Worm (Caenorhabditis elegans) whole organism, young adult: Measurements from ENCODE around the gene EEED8.3.

ENCODE experiments used
- B0019.2 ChIP-seq: fragments of 200-800 bp; sonication (Bioruptor generic); conservative IDR thresholded peaks from 2 replicates; pipeline ENCODE4 v1.3.6; 2022; ENCODE audit warnings: missing genetic modification reagents, missing genetic modification characterization, missing compliant biosample characterization
- C06A6.2 ChIP-seq: fragments of 200-800 bp; sonication (Bioruptor generic); conservative IDR thresholded peaks from 2 replicates; pipeline ENCODE4 v1.3.6; 2022; ENCODE audit warnings: missing genetic modification characterization, missing compliant biosample characterization
- C17E4.6 ChIP-seq: fragments of 200-800 bp; sonication (Bioruptor generic); IDR thresholded peaks from 2 replicates; pipeline ENCODE4 v1.3.6; 2022; ENCODE audit warnings: missing genetic modification reagents, missing genetic modification characterization, missing compliant biosample characterization
- F22D6.2 ChIP-seq: sonication (generic microtip); optimal IDR thresholded peaks from 2 replicates; lab custom pipeline; 2016; ENCODE audit warnings: mild to moderate bottlenecking, missing genetic modification characterization, missing compliant biosample characterization
- F23B12.7 ChIP-seq: sonication (generic microtip); optimal IDR thresholded peaks from 2 replicates; lab custom pipeline; 2017; ENCODE audit warnings: missing genetic modification characterization, mild to moderate bottlenecking, missing compliant biosample characterization, antibody characterized with exemption, moderate library complexity; ENCODE audit not compliant: insufficient read depth
- F33H1.4 ChIP-seq: fragments of 200-800 bp; sonication (Bioruptor generic); IDR thresholded peaks from 2 replicates; pipeline ENCODE4 v1.3.6; 2022; ENCODE audit warnings: missing genetic modification reagents, missing genetic modification characterization, missing compliant biosample characterization
- F37B4.10 ChIP-seq: fragments of 200-800 bp; sonication (Bioruptor generic); IDR thresholded peaks from 2 replicates; pipeline ENCODE4 v1.3.6; 2022; ENCODE audit warnings: missing genetic modification characterization, missing compliant biosample characterization
- F57A8.1 ChIP-seq: fragments of 200-800 bp; sonication (Bioruptor generic); optimal IDR thresholded peaks from 2 replicates; lab custom pipeline; 2018; ENCODE audit warnings: mild to moderate bottlenecking, missing genetic modification characterization, moderate library complexity, missing compliant biosample characterization
- T26A5.8 ChIP-seq: sonication (generic microtip); optimal IDR thresholded peaks from 2 replicates; lab custom pipeline; 2016; ENCODE audit warnings: missing genetic modification characterization, missing compliant biosample characterization
- Y53F4B.3 ChIP-seq: fragments of 200-800 bp; sonication (Bioruptor generic); IDR thresholded peaks from 2 replicates; pipeline ENCODE4 v1.3.6; 2022; ENCODE audit warnings: missing genetic modification reagents, missing genetic modification characterization, missing compliant biosample characterization
- bed-1 ChIP-seq: fragments of 200-800 bp; sonication (Bioruptor generic); IDR thresholded peaks from 2 replicates; pipeline ENCODE4 v1.3.6; 2022; ENCODE audit warnings: missing genetic modification reagents, missing genetic modification characterization, missing compliant biosample characterization
- bed-2 ChIP-seq: fragments of 200-800 bp; sonication (Bioruptor generic); IDR thresholded peaks from 2 replicates; pipeline ENCODE4 v1.3.6; 2022; ENCODE audit warnings: missing genetic modification reagents, missing genetic modification characterization, missing compliant biosample characterization
- ccch-3 ChIP-seq: fragments of 200-800 bp; sonication (Bioruptor generic); optimal IDR thresholded peaks from 2 replicates; lab custom pipeline; 2018; ENCODE audit warnings: mild to moderate bottlenecking, missing genetic modification characterization, missing compliant biosample characterization
- cebp-2 ChIP-seq: fragments of 200-800 bp; sonication (Bioruptor generic); IDR thresholded peaks from 2 replicates; pipeline ENCODE4 v1.3.6; 2022; ENCODE audit warnings: missing genetic modification characterization, missing compliant biosample characterization
- ceh-27 ChIP-seq: fragments of 200-800 bp; sonication (Bioruptor generic); optimal IDR thresholded peaks from 2 replicates; lab custom pipeline; 2018; ENCODE audit warnings: mild to moderate bottlenecking, missing genetic modification characterization, moderate library complexity, missing compliant biosample characterization
- ceh-79 ChIP-seq: sonication (generic microtip); optimal IDR thresholded peaks from 2 replicates; lab custom pipeline; 2017; ENCODE audit warnings: mild to moderate bottlenecking, missing genetic modification characterization, missing compliant biosample characterization
- efl-1 ChIP-seq: fragments of 150-350 bp; optimal IDR thresholded peaks from 2 replicates; lab custom pipeline; 2014; ENCODE audit warnings: missing biosample characterization, missing genetic modification reagents, missing genetic modification characterization
- egl-18 ChIP-seq: fragments of 200-800 bp; sonication (Bioruptor generic); IDR thresholded peaks from 2 replicates; pipeline ENCODE4 v1.3.6; 2022; ENCODE audit warnings: missing genetic modification reagents, missing genetic modification characterization, missing compliant biosample characterization
- ets-4 ChIP-seq: fragments of 200-800 bp; sonication (Bioruptor generic); optimal IDR thresholded peaks from 2 replicates; lab custom pipeline; 2018; ENCODE audit warnings: mild to moderate bottlenecking, missing genetic modification characterization, missing compliant biosample characterization
- gei-17 ChIP-seq: fragments of 200-800 bp; sonication (Bioruptor generic); optimal IDR thresholded peaks from 2 replicates; lab custom pipeline; 2018; ENCODE audit warnings: mild to moderate bottlenecking, missing genetic modification characterization, missing compliant biosample characterization
- hrde-1 ChIP-seq: sonication (generic microtip); optimal IDR thresholded peaks from 2 replicates; lab custom pipeline; 2016; ENCODE audit warnings: missing genetic modification characterization, mild to moderate bottlenecking, missing compliant biosample characterization, moderate library complexity, missing genotype, missing genetic modification reagents, borderline replicate concordance
- lin-26 ChIP-seq: fragments of 200-800 bp; sonication (Bioruptor generic); IDR thresholded peaks from 2 replicates; pipeline ENCODE4 v1.3.6; 2022; ENCODE audit warnings: missing genetic modification reagents, missing genetic modification characterization, missing compliant biosample characterization
- lin-54 ChIP-seq: fragments of 200-800 bp; sonication (Bioruptor generic); optimal IDR thresholded peaks from 2 replicates; lab custom pipeline; 2018; ENCODE audit warnings: mild to moderate bottlenecking, missing genetic modification characterization, missing compliant biosample characterization
- lsl-1 ChIP-seq: fragments of 200-800 bp; sonication (Bioruptor generic); optimal IDR thresholded peaks from 2 replicates; lab custom pipeline; 2018; ENCODE audit warnings: mild to moderate bottlenecking, missing genetic modification characterization, moderate library complexity, missing compliant biosample characterization
- mcd-1 ChIP-seq: fragments of 200-800 bp; sonication (Bioruptor generic); IDR thresholded peaks from 2 replicates; pipeline ENCODE4 v1.3.6; 2022; ENCODE audit warnings: missing genetic modification reagents, missing genetic modification characterization, missing compliant biosample characterization
- mes-4 ChIP-seq: sonication (generic microtip); optimal IDR thresholded peaks from 2 replicates; lab custom pipeline; 2016; ENCODE audit warnings: missing genotype, missing genetic modification characterization, missing compliant biosample characterization
- nfya-2 ChIP-seq: fragments of 200-800 bp; sonication (Bioruptor generic); IDR thresholded peaks from 2 replicates; pipeline ENCODE4 v1.3.6; 2022; ENCODE audit warnings: missing genetic modification reagents, missing genetic modification characterization, missing compliant biosample characterization
- nfyb-1 ChIP-seq: fragments of 200-800 bp; sonication (Bioruptor generic); IDR thresholded peaks from 2 replicates; pipeline ENCODE4 v1.3.6; 2022; ENCODE audit warnings: missing genetic modification reagents, missing genetic modification characterization, missing compliant biosample characterization
- nhr-27 ChIP-seq: fragments of 200-800 bp; sonication (Bioruptor generic); optimal IDR thresholded peaks from 2 replicates; lab custom pipeline; 2018; ENCODE audit warnings: mild to moderate bottlenecking, missing genetic modification characterization, moderate library complexity, missing compliant biosample characterization
- sea-2 ChIP-seq: fragments of 200-800 bp; sonication (Bioruptor generic); IDR thresholded peaks from 2 replicates; pipeline ENCODE4 v1.3.6; 2022; ENCODE audit warnings: missing genetic modification characterization, missing compliant biosample characterization
- snpc-1.3 ChIP-seq: sonication (generic microtip); optimal IDR thresholded peaks from 2 replicates; lab custom pipeline; 2017; ENCODE audit warnings: missing genetic modification characterization, mild to moderate bottlenecking, missing compliant biosample characterization, antibody characterized with exemption, moderate library complexity, missing genotype, missing genetic modification reagents; ENCODE audit not compliant: insufficient read depth
- somi-1 ChIP-seq: fragments of 200-800 bp; sonication (Bioruptor generic); optimal IDR thresholded peaks from 2 replicates; lab custom pipeline; 2018; ENCODE audit warnings: mild to moderate bottlenecking, missing genetic modification characterization, missing compliant biosample characterization
- unc-130 ChIP-seq: sonication (generic microtip); optimal IDR thresholded peaks from 2 replicates; lab custom pipeline; 2016; ENCODE audit warnings: missing genetic modification reagents, missing genetic modification characterization, missing compliant biosample characterization
- zim-3 ChIP-seq: sonication (generic microtip); optimal IDR thresholded peaks from 2 replicates; lab custom pipeline; 2017; ENCODE audit warnings: mild to moderate bottlenecking, missing genetic modification characterization, moderate library complexity, missing compliant biosample characterization
- ztf-26 ChIP-seq: sonication (generic microtip); optimal IDR thresholded peaks from 2 replicates; lab custom pipeline; 2017; ENCODE audit warnings: missing genetic modification characterization, missing compliant biosample characterization
- ztf-28 ChIP-seq: fragments of 200-800 bp; sonication (Bioruptor generic); IDR thresholded peaks from 2 replicates; pipeline ENCODE4 v1.3.6; 2022; ENCODE audit warnings: missing genetic modification reagents, missing genetic modification characterization, missing compliant biosample characterization
- ztf-6 ChIP-seq: fragments of 200-800 bp; sonication (Bioruptor generic); IDR thresholded peaks from 2 replicates; pipeline ENCODE4 v1.3.6; 2022; ENCODE audit warnings: missing genetic modification reagents, missing genetic modification characterization, missing compliant biosample characterization

The EEED8.3 gene

ce11 chrII:5379614-5380077 is 34.4 kb upstream of the EEED8.3 start, which contains the start of gene pkc-3 (continued):
- TF ChIP-seq lin-26 (GFP tag; lab: Robert Waterston, UW) (peak; percentile 72), ztf-28 (GFP tag; lab: Robert Waterston, UW) (no peak), hrde-1 (tag; lab: Kevin White, UChicago) (peak; percentile 3), ceh-79 (no peak), mcd-1 (GFP tag; lab: Robert Waterston, UW) (peak; percentile 47; the same call in 1 of the 2 replicates), nfya-2 (GFP tag; lab: Robert Waterston, UW) (no peak), sea-2 (GFP tag; lab: Robert Waterston, UW) (no peak), ztf-26 (tag; lab: Kevin White, UChicago) (peak; percentile 51), egl-18 (GFP tag; lab: Robert Waterston, UW) (0 out of 2 replicates have a peak, but pooled peaks have one; percentile 3), T26A5.8 (tag; lab: Kevin White, UChicago) (no peak), unc-130 (GFP tag; lab: Kevin White, UChicago) (peak; percentile 34), ceh-27 (GFP tag; lab: Kevin White, UChicago) (peak; percentile 65), lin-54 (GFP tag; lab: Kevin White, UChicago) (peak; percentile 63), F33H1.4 (GFP tag; lab: Robert Waterston, UW) (peak; percentile 29; the same call in 1 of the 2 replicates), cebp-2 (GFP tag; lab: Robert Waterston, UW) (0 out of 2 replicates have a peak, but pooled peaks have one; percentile 31), C06A6.2 (GFP tag; lab: Robert Waterston, UW) (peak; percentile 35; the same call in 1 of the 2 replicates), zim-3 (tag; lab: Kevin White, UChicago) (no peak), F57A8.1 (GFP tag; lab: Kevin White, UChicago) (no peak), B0019.2 (GFP tag; lab: Robert Waterston, UW) (no peak), F23B12.7 (tag; lab: Kevin White, UChicago) (no peak), C17E4.6 (GFP tag; lab: Robert Waterston, UW) (no peak), snpc-1.3 (tag; lab: Kevin White, UChicago) (peak; percentile 30), nhr-27 (tag; lab: Kevin White, UChicago) (no peak), gei-17 (peak; percentile 10), F22D6.2 (tag; lab: Kevin White, UChicago) (peak; percentile 37), Y53F4B.3 (GFP tag; lab: Robert Waterston, UW) (no peak), bed-1 (GFP tag; lab: Robert Waterston, UW) (no peak), somi-1 (no peak), ztf-6 (GFP tag; lab: Robert Waterston, UW) (no peak), ccch-3 (GFP tag; lab: Kevin White, UChicago) (no peak), efl-1 (GFP tag; lab: Kevin White, UChicago) (peak; percentile 63), F37B4.10 (0 out of 2 replicates have a peak, but pooled peaks have one; percentile 7), bed-2 (no peak), lsl-1 (GFP tag; lab: Kevin White, UChicago) (peak; percentile 44), mes-4 (tag; lab: Kevin White, UChicago) (no peak)

- TF ChIP-seq nfyb-1 (0 out of 2 replicates have a peak, but pooled peaks have one; percentile 8), ets-4 (no peak), hrde-1 (tag; lab: Kevin White, UChicago) (peak; percentile 53)
Observed at ce11 chrII:5384282-5384681, 29.8 kb upstream of the EEED8.3 start.
